Worm (Caenorhabditis elegans) whole organism, L1 larva: ENCODE results near the gene F35C11.6.

Experiments used
- C16A3.4 ChIP-seq: fragments of 150-350 bp; optimal IDR thresholded peaks from 2 replicates; lab custom pipeline; 2014; ENCODE audit warnings: missing biosample characterization, missing genetic modification characterization
- ets-5 ChIP-seq: fragments of 200-800 bp; sonication (Bioruptor generic); IDR thresholded peaks from 2 replicates; pipeline ENCODE4 v1.3.6; 2022; ENCODE audit warnings: missing genetic modification characterization, missing compliant biosample characterization
- fkh-10 ChIP-seq: sonication (generic microtip); optimal IDR thresholded peaks from 2 replicates; lab custom pipeline; 2017; ENCODE audit warnings: missing biosample characterization, missing genetic modification reagents, missing genetic modification characterization
- fos-1 ChIP-seq: fragments of 150-350 bp; optimal IDR thresholded peaks from 2 replicates; lab custom pipeline; 2014; ENCODE audit warnings: missing biosample characterization, missing genetic modification characterization
- grh-1 ChIP-seq: fragments of 200-800 bp; sonication (Bioruptor generic); IDR thresholded peaks from 2 replicates; pipeline ENCODE4 v1.3.6; 2022; ENCODE audit warnings: missing genetic modification reagents, missing genetic modification characterization, missing compliant biosample characterization
- nhr-12 ChIP-seq: sonication (generic microtip); optimal IDR thresholded peaks from 2 replicates; lab custom pipeline; 2017; ENCODE audit warnings: missing biosample characterization, missing genetic modification characterization
- pqm-1 ChIP-seq: sonication (generic microtip); optimal IDR thresholded peaks from 3 replicates; lab custom pipeline; 2017; ENCODE audit warnings: missing biosample characterization, missing genetic modification characterization
- rnt-1 ChIP-seq: sonication (generic microtip); optimal IDR thresholded peaks from 2 replicates; lab custom pipeline; 2016; ENCODE audit warnings: mild to moderate bottlenecking, missing genetic modification characterization, moderate library complexity, missing compliant biosample characterization
- snpc-4 ChIP-seq: fragments of 150-350 bp; optimal IDR thresholded peaks from 2 replicates; lab custom pipeline; 2014; ENCODE audit warnings: missing biosample characterization, missing genetic modification characterization

DNA sequence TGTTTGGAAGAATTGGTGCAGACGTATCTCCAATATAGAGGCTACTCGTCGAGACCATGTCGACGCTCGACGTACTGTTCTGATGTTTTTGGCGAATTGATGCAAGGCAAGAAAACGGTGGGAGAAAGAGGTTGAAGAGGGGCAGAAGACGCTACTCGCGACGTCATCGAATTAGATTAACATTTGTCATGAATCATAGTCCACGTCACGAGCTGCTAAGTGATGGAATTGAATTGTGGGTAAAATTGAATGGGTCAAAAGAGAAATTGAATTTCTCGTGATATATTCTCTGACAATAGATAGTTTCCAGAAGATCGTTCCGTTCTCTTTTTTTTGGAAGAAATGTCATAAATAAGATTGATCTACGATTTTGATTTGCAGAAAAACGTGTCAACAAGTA, 736 bp upstream of the F35C11.6 start:
- TF ChIP-seq C16A3.4 (no peak), grh-1 (GFP tag; lab: Robert Waterston, UW) (no peak), pqm-1 (tag; lab: Kevin White, UChicago) (no peak), nhr-12 (tag; lab: Kevin White, UChicago) (no peak), rnt-1 (tag; lab: Kevin White, UChicago) (no peak), ets-5 (GFP tag; lab: Robert Waterston, UW) (no peak), snpc-4 (tag; lab: Kevin White, UChicago) (no peak), fkh-10 (GFP tag; lab: Kevin White, UChicago) (no peak), fos-1 (tag; lab: Kevin White, UChicago) (no peak)
